Worm (Caenorhabditis elegans) whole organism, L2 larva: ENCODE results near the gene srj-25.

Experiments
- C34F6.9 ChIP-seq: fragments of 150-350 bp; optimal IDR thresholded peaks from 2 replicates; lab custom pipeline; 2014; ENCODE audit warnings: missing biosample characterization, missing genetic modification characterization
- F13H6.1 ChIP-seq: sonication (generic microtip); optimal IDR thresholded peaks from 2 replicates; lab custom pipeline; 2016; ENCODE audit warnings: missing genetic modification characterization, missing compliant biosample characterization
- R02D3.7 ChIP-seq: fragments of 150-350 bp; optimal IDR thresholded peaks from 2 replicates; lab custom pipeline; 2014; ENCODE audit warnings: missing biosample characterization, missing genetic modification characterization
- Y55F3AM.14 ChIP-seq: fragments of 200-800 bp; sonication (Bioruptor generic); optimal IDR thresholded peaks from 2 replicates; lab custom pipeline; 2018; ENCODE audit warnings: mild to moderate bottlenecking, missing genetic modification characterization, missing compliant biosample characterization
- ZK546.5 ChIP-seq: sonication (generic microtip); optimal IDR thresholded peaks from 2 replicates; lab custom pipeline; 2017; ENCODE audit warnings: missing biosample characterization, missing genetic modification characterization
- alr-1 ChIP-seq: fragments of 150-350 bp; optimal IDR thresholded peaks from 2 replicates; lab custom pipeline; 2014; ENCODE audit warnings: missing biosample characterization, missing genetic modification characterization
- blmp-1 ChIP-seq: sonication (generic microtip); optimal IDR thresholded peaks from 2 replicates; lab custom pipeline; 2017; ENCODE audit warnings: missing genetic modification characterization, mild to moderate bottlenecking, missing compliant biosample characterization, antibody characterized with exemption, moderate library complexity; ENCODE audit not compliant: insufficient read depth
- ceh-82 ChIP-seq: fragments of 150-350 bp; optimal IDR thresholded peaks from 2 replicates; lab custom pipeline; 2014; ENCODE audit warnings: missing biosample characterization, missing genetic modification characterization
- crh-2 ChIP-seq: sonication (generic microtip); optimal IDR thresholded peaks from 2 replicates; lab custom pipeline; 2017; ENCODE audit warnings: missing biosample characterization, missing genetic modification characterization
- dmd-4 ChIP-seq: sonication (generic microtip); optimal IDR thresholded peaks from 2 replicates; lab custom pipeline; 2017; ENCODE audit warnings: missing biosample characterization, missing genetic modification characterization
- egl-27 ChIP-seq: sonication (generic microtip); optimal IDR thresholded peaks from 3 replicates; lab custom pipeline; 2017; ENCODE audit warnings: missing biosample characterization, missing genetic modification reagents, missing genetic modification characterization
- fos-1 ChIP-seq: fragments of 150-350 bp; optimal IDR thresholded peaks from 2 replicates; lab custom pipeline; 2014; ENCODE audit warnings: missing biosample characterization, missing genetic modification characterization
- gmeb-1 ChIP-seq: fragments of 150-350 bp; optimal IDR thresholded peaks from 2 replicates; lab custom pipeline; 2014; ENCODE audit warnings: missing biosample characterization, missing genetic modification characterization
- lin-13 ChIP-seq: fragments of 150-350 bp; optimal IDR thresholded peaks from 2 replicates; lab custom pipeline; 2014; ENCODE audit warnings: missing biosample characterization, missing genetic modification reagents, missing genetic modification characterization
- lin-39 ChIP-seq: fragments of 150-350 bp; optimal IDR thresholded peaks from 2 replicates; lab custom pipeline; 2014; ENCODE audit warnings: missing biosample characterization, missing genetic modification reagents, missing genetic modification characterization
- lsy-2 ChIP-seq, 2 experiments: fragments of 150-350 bp in 1 of 2; sonication (generic microtip) in 1 of 2; optimal IDR thresholded peaks; 2 replicates each; lab custom pipeline; 2014 to 2017; ENCODE audit warnings: missing biosample characterization in 2 of 2, missing genetic modification characterization in 2 of 2
- mbf-1 ChIP-seq: sonication (generic microtip); optimal IDR thresholded peaks from 2 replicates; lab custom pipeline; 2017; ENCODE audit warnings: missing biosample characterization, missing genetic modification characterization
- mdl-1 ChIP-seq, 2 experiments: fragments of 150-350 bp in 1 of 2; sonication (generic microtip) in 1 of 2; optimal IDR thresholded peaks; 2 replicates each; lab custom pipeline; 2017; ENCODE audit warnings: missing biosample characterization in 2 of 2, missing genetic modification characterization in 2 of 2
- nhr-10 ChIP-seq: sonication (generic microtip); optimal IDR thresholded peaks from 2 replicates; lab custom pipeline; 2017; ENCODE audit warnings: missing biosample characterization, missing genetic modification characterization
- nhr-11 ChIP-seq: fragments of 150-350 bp; optimal IDR thresholded peaks from 2 replicates; lab custom pipeline; 2014; ENCODE audit warnings: missing biosample characterization, missing genetic modification characterization
- nhr-12 ChIP-seq: fragments of 150-350 bp; optimal IDR thresholded peaks from 2 replicates; lab custom pipeline; 2014; ENCODE audit warnings: missing biosample characterization, missing genetic modification characterization
- nhr-21 ChIP-seq: fragments of 150-350 bp; optimal IDR thresholded peaks from 2 replicates; lab custom pipeline; 2014; ENCODE audit warnings: missing biosample characterization, missing genetic modification characterization
- nhr-23 ChIP-seq: fragments of 150-350 bp; optimal IDR thresholded peaks from 2 replicates; lab custom pipeline; 2014; ENCODE audit warnings: missing biosample characterization, missing genetic modification reagents, missing genetic modification characterization
- nhr-237 ChIP-seq: fragments of 150-350 bp; optimal IDR thresholded peaks from 2 replicates; lab custom pipeline; 2014; ENCODE audit warnings: missing biosample characterization, missing genetic modification characterization
- nhr-6 ChIP-seq: fragments of 150-350 bp; optimal IDR thresholded peaks from 2 replicates; lab custom pipeline; 2014; ENCODE audit warnings: missing biosample characterization, missing genetic modification characterization
- nhr-77 ChIP-seq: fragments of 150-350 bp; optimal IDR thresholded peaks from 2 replicates; lab custom pipeline; 2014; ENCODE audit warnings: missing biosample characterization, missing genetic modification characterization
- peb-1 ChIP-seq: fragments of 150-350 bp; optimal IDR thresholded peaks from 2 replicates; lab custom pipeline; 2014; ENCODE audit warnings: missing biosample characterization, missing genetic modification characterization
- sma-3 ChIP-seq: sonication (generic microtip); optimal IDR thresholded peaks from 2 replicates; lab custom pipeline; 2016; ENCODE audit warnings: missing genetic modification reagents, missing genetic modification characterization, missing compliant biosample characterization
- sma-9 ChIP-seq, 2 experiments: fragments of 150-350 bp in 1 of 2; sonication (generic microtip) in 1 of 2; optimal IDR thresholded peaks; 2 replicates each; lab custom pipeline; 2014 to 2016; ENCODE audit warnings: missing genetic modification characterization in 2 of 2, mild to moderate bottlenecking in 1 of 2, missing biosample characterization in 1 of 2, missing compliant biosample characterization in 1 of 2, missing genetic modification reagents in 1 of 2, moderate library complexity in 1 of 2
- snpc-4 ChIP-seq: fragments of 150-350 bp; optimal IDR thresholded peaks from 2 replicates; lab custom pipeline; 2014; ENCODE audit warnings: missing biosample characterization, missing genetic modification characterization
- unc-39 ChIP-seq: fragments of 150-350 bp; optimal IDR thresholded peaks from 2 replicates; lab custom pipeline; 2014; ENCODE audit warnings: missing biosample characterization, missing genetic modification characterization
- unc-55 ChIP-seq: fragments of 150-350 bp; sonication (generic microtip); optimal IDR thresholded peaks from 3 replicates; lab custom pipeline; 2014; ENCODE audit warnings: missing biosample characterization, missing genetic modification reagents, missing genetic modification characterization
- zag-1 ChIP-seq: fragments of 150-350 bp; optimal IDR thresholded peaks from 2 replicates; lab custom pipeline; 2014; ENCODE audit warnings: missing biosample characterization, missing genetic modification characterization
- ztf-1 ChIP-seq: fragments of 200-800 bp; sonication (Bioruptor generic); conservative IDR thresholded peaks from 2 replicates; pipeline ENCODE4 v1.3.6; 2022; ENCODE audit warnings: missing genetic modification characterization, missing compliant biosample characterization
- ztf-4 ChIP-seq: fragments of 150-350 bp; optimal IDR thresholded peaks from 2 replicates; lab custom pipeline; 2014; ENCODE audit warnings: missing biosample characterization, missing genetic modification characterization

The srj-25 gene

ce11 chrV:736171-736570 is at the start of gene srj-25:
Gene srj-25 (minus strand): TSS chrV:736271.
- TF ChIP-seq nhr-10 (no peak), zag-1 (no peak), snpc-4 (tag; lab: Kevin White, UChicago) (no peak), fos-1 (tag; lab: Kevin White, UChicago) (no peak), Y55F3AM.14 (GFP tag; lab: Kevin White, UChicago) (no peak), nhr-6 (tag; lab: Kevin White, UChicago) (no peak), nhr-21 (no peak), peb-1 (no peak), nhr-12 (no peak), blmp-1 (no peak), lin-13 (GFP tag; lab: Kevin White, UChicago) (no peak), sma-9 (GFP tag; optimal IDR thresholded peaks at IDR 0.05; lab: Kevin White, UChicago) (no peak), sma-9 (tag; optimal IDR thresholded peaks at IDR 0.05; lab: Kevin White, UChicago) (no peak), R02D3.7 (tag; lab: Kevin White, UChicago) (no peak), unc-39 (tag; lab: Kevin White, UChicago) (no peak), lin-39 (no peak), mdl-1 (tag; optimal IDR thresholded peaks at IDR 0.05; lab: Kevin White, UChicago) (no peak), crh-2 (no peak), egl-27 (no peak)
- TF ChIP-seq, all 48 proteins: peak for 0

ce11 chrV:782432-782831 is 46.4 kb upstream of the srj-25 start, which contains the start of gene srab-16:
Gene srab-16 (plus strand): TSS chrV:782732.
- TF ChIP-seq mbf-1 (tag; lab: Kevin White, UChicago) (no peak), ztf-4 (tag; lab: Kevin White, UChicago) (no peak), nhr-11 (tag; lab: Kevin White, UChicago) (no peak), blmp-1 (no peak), lsy-2 (tag; optimal IDR thresholded peaks at IDR 0.05; lab: Kevin White, UChicago) (no peak), C34F6.9 (tag; lab: Kevin White, UChicago) (no peak), nhr-6 (tag; lab: Kevin White, UChicago) (no peak), fos-1 (tag; lab: Kevin White, UChicago) (no peak), nhr-237 (tag; lab: Kevin White, UChicago) (no peak), ceh-82 (tag; lab: Kevin White, UChicago) (no peak), peb-1 (no peak), snpc-4 (tag; lab: Kevin White, UChicago) (no peak), nhr-77 (tag; lab: Kevin White, UChicago) (no peak), gmeb-1 (no peak), lin-39 (no peak), ZK546.5 (tag; lab: Kevin White, UChicago) (no peak), ztf-1 (no peak), dmd-4 (tag; lab: Kevin White, UChicago) (no peak)

ce11 chrV:779999-780398 is 43.9 kb upstream of the srj-25 start, which contains the start of gene srbc-60:
Gene srbc-60 (plus strand): TSS chrV:780299.
- no peak for TF ChIP-seq lin-39
- no peak for TF ChIP-seq nhr-23 (tag; lab: Kevin White, UChicago)
- TF ChIP-seq sma-3 (GFP tag; lab: Kevin White, UChicago) = no peak
- no peak for TF ChIP-seq ZK546.5 (tag; lab: Kevin White, UChicago)
- no peak for TF ChIP-seq dmd-4 (tag; lab: Kevin White, UChicago)
- no peak for TF ChIP-seq ceh-82 (tag; lab: Kevin White, UChicago)
- TF ChIP-seq peb-1 = no peak
- no peak for TF ChIP-seq unc-55 (GFP tag; lab: Kevin White, UChicago)
- no peak for TF ChIP-seq nhr-11 (tag; lab: Kevin White, UChicago)
- TF ChIP-seq mdl-1 (tag; optimal IDR thresholded peaks at IDR 0.05; lab: Kevin White, UChicago) = no peak
- TF ChIP-seq gmeb-1 = no peak
- TF ChIP-seq F13H6.1 (tag; lab: Kevin White, UChicago) = no peak
- TF ChIP-seq ztf-4 (tag; lab: Kevin White, UChicago) = no peak
- TF ChIP-seq nhr-12 = no peak
- no peak for TF ChIP-seq nhr-6 (tag; lab: Kevin White, UChicago)
- no peak for TF ChIP-seq alr-1 (tag; lab: Kevin White, UChicago)
- TF ChIP-seq crh-2 = no peak

- no peak for TF ChIP-seq sma-3 (GFP tag; lab: Kevin White, UChicago)
- TF ChIP-seq dmd-4 (tag; lab: Kevin White, UChicago) = no peak
- no peak for TF ChIP-seq nhr-12
Observed at ce11 chrV:778339-778738, 42.3 kb upstream of the srj-25 start, which contains the start of gene srbc-59. Gene srbc-59 (plus strand): TSS chrV:778639.
